Fruit fly (Drosophila melanogaster) whole organism, embryonic: Measurements from ENCODE around the gene Act87E.

ENCODE experiments used
- Atf6 ChIP-seq: fragments of 200-800 bp; sonication (Bioruptor generic); IDR thresholded peaks from 2 replicates; pipeline ENCODE4 v1.3.6; 2022; ENCODE audit warnings: missing biosample characterization, missing genetic modification characterization
- CG11723 ChIP-seq: fragments of 200-800 bp; sonication (Bioruptor generic); optimal IDR thresholded peaks from 2 replicates; lab custom pipeline; 2017; ENCODE audit warnings: missing biosample characterization, mild to moderate bottlenecking, missing genetic modification characterization
- CG12942 ChIP-seq: fragments of 200-800 bp; sonication (Bioruptor generic); optimal IDR thresholded peaks from 3 replicates; lab custom pipeline; 2016; ENCODE audit warnings: missing biosample characterization, missing genetic modification characterization
- CG1529 ChIP-seq: fragments of 200-800 bp; sonication (Bioruptor generic); optimal IDR thresholded peaks from 3 replicates; lab custom pipeline; 2018; ENCODE audit warnings: missing biosample characterization, missing genetic modification characterization
- CG16813 ChIP-seq: fragments of 200-800 bp; sonication (Bioruptor generic); IDR thresholded peaks from 3 replicates; pipeline ENCODE4 v1.3.6; 2022; ENCODE audit warnings: missing biosample characterization, missing genetic modification characterization; ENCODE audit not compliant: partially characterized antibody
- CG16863 ChIP-seq: fragments of 200-800 bp; sonication (Bioruptor generic); optimal IDR thresholded peaks from 3 replicates; lab custom pipeline; 2016; ENCODE audit warnings: missing biosample characterization, missing genetic modification characterization
- CG18599 ChIP-seq: fragments of 200-800 bp; sonication (Bioruptor generic); optimal IDR thresholded peaks from 3 replicates; lab custom pipeline; 2017; ENCODE audit warnings: missing biosample characterization, missing genetic modification characterization, mild to moderate bottlenecking, moderate library complexity, missing genetic modification reagents
- CG18619 ChIP-seq: fragments of 200-800 bp; sonication (Bioruptor generic); optimal IDR thresholded peaks from 3 replicates; lab custom pipeline; 2017; ENCODE audit warnings: missing biosample characterization, mild to moderate bottlenecking, missing genetic modification characterization
- CG30020 ChIP-seq: fragments of 200-800 bp; optimal IDR thresholded peaks from 2 replicates; lab custom pipeline; 2019; ENCODE audit warnings: missing biosample characterization, mild to moderate bottlenecking, missing genetic modification characterization, moderate library complexity
- CG3281 ChIP-seq: fragments of 200-800 bp; sonication (Bioruptor generic); optimal IDR thresholded peaks from 3 replicates; lab custom pipeline; 2017; ENCODE audit warnings: missing biosample characterization, mild to moderate bottlenecking, missing genetic modification characterization
- CG3726 ChIP-seq: fragments of 200-800 bp; sonication (Bioruptor generic); IDR thresholded peaks from 3 replicates; pipeline ENCODE4, ENCODE4 v1.3.6; 2022; ENCODE audit warnings: missing biosample characterization, missing genetic modification characterization
- CG4424 ChIP-seq: fragments of 200-800 bp; sonication (Bioruptor generic); optimal IDR thresholded peaks from 3 replicates; lab custom pipeline; 2016; ENCODE audit warnings: missing biosample characterization, missing genetic modification characterization
- CG4820 ChIP-seq: fragments of 200-800 bp; sonication (Bioruptor generic); optimal IDR thresholded peaks from 3 replicates; lab custom pipeline; 2016; ENCODE audit warnings: missing biosample characterization, missing genetic modification characterization
- CG6854 ChIP-seq: fragments of 200-800 bp; sonication (Bioruptor generic); optimal IDR thresholded peaks from 3 replicates; lab custom pipeline; 2017; ENCODE audit warnings: missing biosample characterization, mild to moderate bottlenecking, missing genetic modification characterization
- CG7786 ChIP-seq: fragments of 200-800 bp; sonication (Bioruptor generic); optimal IDR thresholded peaks from 2 replicates; lab custom pipeline; 2016; ENCODE audit warnings: missing biosample characterization, missing genetic modification characterization
- CG7928 ChIP-seq: fragments of 200-800 bp; sonication (Bioruptor generic); optimal IDR thresholded peaks from 2 replicates; lab custom pipeline; 2017; ENCODE audit warnings: missing biosample characterization, mild to moderate bottlenecking, missing genetic modification characterization
- CG7963 ChIP-seq: fragments of 200-800 bp; sonication (Bioruptor generic); IDR thresholded peaks from 3 replicates; pipeline ENCODE4 v1.3.6; 2022; ENCODE audit warnings: missing biosample characterization, missing genetic modification characterization; ENCODE audit not compliant: partially characterized antibody
- CG8944 ChIP-seq: fragments of 200-800 bp; sonication (Bioruptor generic); optimal IDR thresholded peaks from 3 replicates; lab custom pipeline; 2016; ENCODE audit warnings: missing biosample characterization, missing genetic modification characterization
- Camta ChIP-seq: fragments of 200-800 bp; sonication (Bioruptor generic); optimal IDR thresholded peaks from 2 replicates; lab custom pipeline; 2016; ENCODE audit warnings: missing biosample characterization, missing genetic modification characterization
- Chrac-16 ChIP-seq: fragments of 200-800 bp; sonication (Bioruptor generic); optimal IDR thresholded peaks from 3 replicates; lab custom pipeline; 2016; ENCODE audit warnings: missing biosample characterization, missing genetic modification characterization
- D ChIP-seq, 2 experiments: fragments of 200-800 bp in 1 of 2; fragments of >200 bp in 1 of 2; sonication (Bioruptor generic) in 1 of 2; optimal IDR thresholded peaks; 2 replicates in 1 of 2; 3 replicates in 1 of 2; lab custom pipeline; 2017; ENCODE audit warnings: mild to moderate bottlenecking in 1 of 2, missing biosample characterization in 1 of 2, missing genetic modification characterization in 1 of 2, missing genetic modification reagents in 1 of 2
- Dad ChIP-seq: fragments of 200-800 bp; sonication (Bioruptor generic); optimal IDR thresholded peaks from 3 replicates; lab custom pipeline; 2016; ENCODE audit warnings: missing biosample characterization, missing genetic modification characterization
- Deaf1 ChIP-seq: fragments of 200-800 bp; optimal IDR thresholded peaks from 3 replicates; lab custom pipeline; 2019; ENCODE audit warnings: missing biosample characterization, mild to moderate bottlenecking, missing genetic modification characterization, moderate library complexity
- Fer2 ChIP-seq: fragments of 200-800 bp; sonication (Bioruptor generic); optimal IDR thresholded peaks from 2 replicates; lab custom pipeline; 2018; ENCODE audit warnings: missing biosample characterization, mild to moderate bottlenecking, missing genetic modification characterization, moderate library complexity
- Meics ChIP-seq: fragments of 200-800 bp; sonication (Bioruptor generic); optimal IDR thresholded peaks from 2 replicates; lab custom pipeline; 2017; ENCODE audit warnings: missing biosample characterization, mild to moderate bottlenecking, missing genetic modification characterization
- NK7.1 ChIP-seq: fragments of 200-800 bp; sonication (Bioruptor generic); optimal IDR thresholded peaks from 3 replicates; lab custom pipeline; 2016; ENCODE audit warnings: missing biosample characterization, missing genetic modification characterization
- Side ChIP-seq: fragments of 200-800 bp; sonication (Bioruptor generic); optimal IDR thresholded peaks from 2 replicates; lab custom pipeline; 2016; ENCODE audit warnings: missing biosample characterization, missing genetic modification characterization
- Six4 ChIP-seq: fragments of 200-800 bp; sonication (Bioruptor generic); optimal IDR thresholded peaks from 2 replicates; lab custom pipeline; 2016; ENCODE audit warnings: missing biosample characterization, missing genetic modification characterization
- Sry-β ChIP-seq: fragments of 200-800 bp; sonication (Bioruptor generic); optimal IDR thresholded peaks from 2 replicates; lab custom pipeline; 2018; ENCODE audit warnings: missing biosample characterization, mild to moderate bottlenecking, missing genetic modification characterization, moderate library complexity
- Stat92E ChIP-seq, 3 experiments: fragments of >200 bp in 2 of 3; fragments of 200-800 bp in 1 of 3; sonication (Bioruptor generic) in 1 of 3; optimal IDR thresholded peaks; 2 replicates each; lab custom pipeline; 2017 to 2019; ENCODE audit warnings: missing biosample characterization in 3 of 3, missing genetic modification characterization in 3 of 3, mild to moderate bottlenecking in 1 of 3, moderate library complexity in 1 of 3
- YL-1 ChIP-seq: fragments of 200-800 bp; sonication (Bioruptor generic); optimal IDR thresholded peaks from 3 replicates; lab custom pipeline; 2017; ENCODE audit warnings: missing biosample characterization, mild to moderate bottlenecking, missing genetic modification characterization
- ato ChIP-seq: fragments of 200-800 bp; sonication (Bioruptor generic); IDR thresholded peaks from 2 replicates; pipeline ENCODE4 v1.3.6; 2022; ENCODE audit warnings: missing biosample characterization, missing genetic modification characterization; ENCODE audit not compliant: partially characterized antibody
- bab2 ChIP-seq: fragments of 200-800 bp; sonication (Bioruptor generic); optimal IDR thresholded peaks from 2 replicates; lab custom pipeline; 2016; ENCODE audit warnings: missing biosample characterization, missing genetic modification characterization
- cg ChIP-seq: fragments of 200-800 bp; sonication (Bioruptor generic); optimal IDR thresholded peaks from 3 replicates; lab custom pipeline; 2019; ENCODE audit warnings: missing biosample characterization, mild to moderate bottlenecking, missing genetic modification characterization, moderate library complexity
- cwo ChIP-seq: fragments of 200-800 bp; sonication (Bioruptor generic); optimal IDR thresholded peaks from 3 replicates; lab custom pipeline; 2017; ENCODE audit warnings: missing biosample characterization, missing genetic modification characterization, mild to moderate bottlenecking, moderate library complexity, missing genetic modification reagents
- gce ChIP-seq: fragments of 200-800 bp; sonication (Bioruptor generic); IDR thresholded peaks from 3 replicates; pipeline ENCODE4 v1.3.6; 2022; ENCODE audit warnings: missing biosample characterization, missing genetic modification characterization
- grau ChIP-seq: fragments of 200-800 bp; optimal IDR thresholded peaks from 3 replicates; lab custom pipeline; 2019; ENCODE audit warnings: missing biosample characterization, mild to moderate bottlenecking, missing genetic modification characterization, moderate library complexity
- lov ChIP-seq, 2 experiments: fragments of 200-800 bp in 1 of 2; fragments of >200 bp in 1 of 2; sonication (Bioruptor generic) in 1 of 2; IDR thresholded peaks in 1 of 2; optimal IDR thresholded peaks in 1 of 2; 2 replicates in 1 of 2; 3 replicates in 1 of 2; pipeline versions ENCODE4 v1.3.6 to Lab custom; 2017 to 2022; ENCODE audit warnings: missing biosample characterization in 1 of 2, missing genetic modification characterization in 1 of 2
- nerfin-2 ChIP-seq: fragments of 200-800 bp; sonication (Bioruptor generic); IDR thresholded peaks from 2 replicates; pipeline ENCODE4 v1.3.6; 2022; ENCODE audit warnings: missing biosample characterization, missing genetic modification characterization; ENCODE audit not compliant: partially characterized antibody
- pb ChIP-seq: fragments of 200-800 bp; sonication (Bioruptor generic); optimal IDR thresholded peaks from 3 replicates; lab custom pipeline; 2016; ENCODE audit warnings: missing biosample characterization, missing genetic modification characterization
- pfk ChIP-seq: fragments of 200-800 bp; sonication (Bioruptor generic); optimal IDR thresholded peaks from 2 replicates; lab custom pipeline; 2018; ENCODE audit warnings: missing biosample characterization, mild to moderate bottlenecking, missing genetic modification characterization, moderate library complexity
- pho ChIP-seq: fragments of 200-800 bp; sonication (Bioruptor generic); optimal IDR thresholded peaks from 2 replicates; lab custom pipeline; 2016; ENCODE audit warnings: missing biosample characterization, missing genetic modification characterization
- sd ChIP-seq: fragments of 200-800 bp; sonication (Bioruptor generic); optimal IDR thresholded peaks from 3 replicates; lab custom pipeline; 2018; ENCODE audit warnings: missing biosample characterization, mild to moderate bottlenecking, missing genetic modification characterization, moderate library complexity
- sens ChIP-seq: fragments of 200-800 bp; sonication (Bioruptor generic); peaks from one replicate; lab custom pipeline; 2016; ENCODE audit warnings: missing biosample characterization, missing genetic modification characterization
- sisA ChIP-seq: fragments of 200-800 bp; sonication (Bioruptor generic); IDR thresholded peaks from 2 replicates; pipeline ENCODE4 v1.3.6; 2022; ENCODE audit warnings: missing biosample characterization, missing genetic modification characterization
- slbo ChIP-seq: fragments of 200-800 bp; sonication (Bioruptor generic); IDR thresholded peaks from 2 replicates; pipeline ENCODE4 v1.3.6; 2022; ENCODE audit warnings: missing biosample characterization, missing genetic modification characterization
- slou ChIP-seq: fragments of 200-800 bp; sonication (Bioruptor generic); optimal IDR thresholded peaks from 3 replicates; lab custom pipeline; 2016; ENCODE audit warnings: missing biosample characterization, missing genetic modification characterization
- sr ChIP-seq: fragments of 200-800 bp; sonication (Bioruptor generic); IDR thresholded peaks from 3 replicates; pipeline ENCODE4 v1.3.6; 2022; ENCODE audit warnings: missing biosample characterization, missing genetic modification characterization
- vfl ChIP-seq: fragments of 200-800 bp; sonication (Bioruptor generic); optimal IDR thresholded peaks from 2 replicates; lab custom pipeline; 2016; ENCODE audit warnings: missing biosample characterization, missing genetic modification characterization
- wor ChIP-seq: fragments of 200-800 bp; sonication (Bioruptor generic); IDR thresholded peaks from 2 replicates; pipeline ENCODE4 v1.3.6; 2022; ENCODE audit warnings: missing biosample characterization, missing genetic modification characterization
- zf30C ChIP-seq: fragments of 200-800 bp; sonication (Bioruptor generic); optimal IDR thresholded peaks from 3 replicates; lab custom pipeline; 2018; ENCODE audit warnings: missing biosample characterization, mild to moderate bottlenecking, missing genetic modification characterization

Act87E gene

dm6 chr3R:13448354-13448753 is 22.6 kb downstream of the Act87E start (continued):
- no peak for TF ChIP-seq cwo (GFP tag; lab: Kevin White, UChicago)
- peak; percentile 6 for TF ChIP-seq CG4820 (GFP tag; lab: Kevin White, UChicago)
- no peak for TF ChIP-seq CG3726 (GFP tag; lab: Robert Waterston, UW)
- TF ChIP-seq Deaf1 (tag; lab: Kevin White, UChicago) = no peak
- TF ChIP-seq D (optimal IDR thresholded peaks at IDR 0.05; lab: Kevin White, UChicago) = no peak
- peak; percentile 61 for TF ChIP-seq D (GFP tag; optimal IDR thresholded peaks at IDR 0.05; lab: Kevin White, UChicago)
- no peak for TF ChIP-seq Sry-β
- TF ChIP-seq lov (optimal IDR thresholded peaks at IDR 0.05; lab: Kevin White, UChicago) = no peak
- no peak for TF ChIP-seq lov (GFP tag; IDR thresholded peaks at IDR 0.05; lab: Robert Waterston, UW)
- no peak for TF ChIP-seq ato (GFP tag; lab: Robert Waterston, UW)
- no peak for TF ChIP-seq vfl (GFP tag; lab: Kevin White, UChicago)
- TF ChIP-seq CG8944 = no peak
- no peak for TF ChIP-seq wor (GFP tag; lab: Robert Waterston, UW)
- no peak for TF ChIP-seq Atf6 (GFP tag; lab: Robert Waterston, UW)
- TF ChIP-seq nerfin-2 (GFP tag; lab: Robert Waterston, UW) = no peak
- TF ChIP-seq CG11723 (GFP tag; lab: Kevin White, UChicago) = peak; percentile 16
- peak; percentile 38 for TF ChIP-seq CG16863
- no peak for TF ChIP-seq Chrac-16 (GFP tag; lab: Kevin White, UChicago)
- TF ChIP-seq YL-1 (GFP tag; lab: Kevin White, UChicago) = no peak
- TF ChIP-seq slbo (GFP tag; lab: Robert Waterston, UW) = no peak
- TF ChIP-seq pb = no peak
- peak; percentile 15 for TF ChIP-seq bab2 (GFP tag; lab: Kevin White, UChicago)
- peak; percentile 4 for TF ChIP-seq Six4 (GFP tag; lab: Kevin White, UChicago)
- peak; percentile 32 for TF ChIP-seq grau
- no peak for TF ChIP-seq pfk (GFP tag; lab: Kevin White, UChicago)
- TF ChIP-seq Stat92E (GFP tag; optimal IDR thresholded peaks at IDR 0.05; lab: Kevin White, UChicago) = no peak
- TF ChIP-seq CG4424 = peak; percentile 10
- no peak for TF ChIP-seq Camta (GFP tag; lab: Kevin White, UChicago)
- no peak for TF ChIP-seq CG7786 (GFP tag; lab: Kevin White, UChicago)
- peak; percentile 17 for TF ChIP-seq zf30C (GFP tag; lab: Kevin White, UChicago)
- TF ChIP-seq slou (GFP tag; lab: Kevin White, UChicago) = no peak
- TF ChIP-seq sr (GFP tag; lab: Robert Waterston, UW) = no peak
- TF ChIP-seq sd (tag; lab: Kevin White, UChicago) = no peak
- TF ChIP-seq CG30020 (tag; lab: Kevin White, UChicago) = no peak
- TF ChIP-seq Dad (GFP tag; lab: Kevin White, UChicago) = no peak
- TF ChIP-seq Meics (GFP tag; lab: Kevin White, UChicago) = no peak
- TF ChIP-seq CG1529 (GFP tag; lab: Kevin White, UChicago) = peak; percentile 29
- no peak for TF ChIP-seq CG18599 (GFP tag; lab: Kevin White, UChicago)
- no peak for TF ChIP-seq pho (GFP tag; lab: Kevin White, UChicago)
- no peak for TF ChIP-seq CG12942 (GFP tag; lab: Kevin White, UChicago)
- no peak for TF ChIP-seq gce (GFP tag; lab: Robert Waterston, UW)
- TF ChIP-seq sisA (GFP tag; lab: Robert Waterston, UW) = peak; percentile 52
- TF ChIP-seq CG16813 = no peak
- no peak for TF ChIP-seq Fer2 (tag; lab: Kevin White, UChicago)
- TF ChIP-seq NK7.1 (GFP tag; lab: Kevin White, UChicago) = no peak
- TF ChIP-seq cg = no peak
- TF ChIP-seq CG7928 (GFP tag; lab: Kevin White, UChicago) = no peak
- TF ChIP-seq sens (GFP tag; lab: Kevin White, UChicago) = peak; percentile 90
- no peak for TF ChIP-seq CG6854 (GFP tag; lab: Kevin White, UChicago)
- no peak for TF ChIP-seq CG7963 (GFP tag; lab: Robert Waterston, UW)
- TF ChIP-seq Side (GFP tag; lab: Kevin White, UChicago) = no peak
- no peak for TF ChIP-seq CG3281 (GFP tag; lab: Kevin White, UChicago)
- TF ChIP-seq CG18619 (GFP tag; lab: Kevin White, UChicago) = no peak
